Worm (Caenorhabditis elegans): ENCODE results near the gene mrp-2.

DNA sequence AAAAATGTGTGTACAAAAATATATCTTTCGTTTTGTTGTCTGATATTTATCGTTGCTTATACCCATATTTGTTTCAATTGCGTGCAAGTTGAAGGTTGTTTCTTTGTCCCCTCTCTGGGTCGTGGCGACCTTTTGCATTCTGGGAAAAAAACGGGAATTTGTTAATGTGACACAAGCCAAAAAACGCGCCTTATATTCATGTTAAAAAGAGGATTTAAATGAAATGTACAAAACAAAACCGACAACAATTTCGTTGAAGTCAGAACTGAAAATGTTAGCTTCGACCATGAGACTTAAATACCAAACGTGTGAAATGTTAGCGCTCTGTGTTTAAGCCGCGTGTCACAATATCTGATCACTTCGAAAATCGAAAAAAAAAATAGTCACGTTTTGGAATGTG is 48.0 kb downstream of the mrp-2 start:
- no peak for TF ChIP-seq nfya-1 (tag; optimal IDR thresholded peaks at IDR 0.05)
- TF ChIP-seq ama-1 (optimal IDR thresholded peaks at IDR 0.05) = no peak
- TF ChIP-seq fax-1 (tag; optimal IDR thresholded peaks at IDR 0.05) = no peak
